Fruit fly (Drosophila melanogaster): Measurements from ENCODE around the gene Prx5.

DNA sequence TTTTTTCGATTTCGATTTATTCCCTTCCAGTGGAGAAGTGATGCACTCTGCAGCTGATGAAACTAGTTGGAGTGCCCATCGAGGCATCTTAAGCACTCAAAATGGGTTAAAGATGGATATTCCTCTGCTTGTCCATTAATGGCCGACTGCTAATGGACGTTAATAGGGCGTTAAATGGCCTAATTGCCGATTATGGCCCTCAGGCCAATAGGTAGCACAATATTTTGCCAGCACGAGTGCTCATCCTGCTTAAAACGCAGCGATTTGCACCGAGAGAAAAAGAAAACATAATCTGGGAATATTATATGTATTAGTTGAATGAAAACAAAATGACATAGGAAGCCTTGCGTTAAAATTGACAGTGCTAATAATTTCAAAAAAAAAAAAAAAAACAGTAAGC is 41.4 kb upstream of the Prx5 start, which contains the start of gene CG44158:
- no peak for TF ChIP-seq CG8478 (optimal IDR thresholded peaks at IDR 0.05)
- no peak for TF ChIP-seq CTCF (optimal IDR thresholded peaks at IDR 0.05)
